Worm (Caenorhabditis elegans) whole organism, mixed stage, embryonic: Measurements from ENCODE around the gene F49E12.7.

Source experiments
- blmp-1 ChIP-seq: fragments of 150-350 bp; optimal IDR thresholded peaks from 2 replicates; lab custom pipeline; 2014; ENCODE audit warnings: missing biosample characterization, missing genetic modification characterization
- drap-1 ChIP-seq: fragments of 200-800 bp; sonication (Bioruptor generic); optimal IDR thresholded peaks from 3 replicates; lab custom pipeline; 2018; ENCODE audit warnings: mild to moderate bottlenecking, missing genetic modification characterization, missing compliant biosample characterization
- ham-2 ChIP-seq: fragments of 200-800 bp; sonication (Bioruptor generic); optimal IDR thresholded peaks from 2 replicates; lab custom pipeline; 2018; ENCODE audit warnings: mild to moderate bottlenecking, missing genetic modification characterization, missing compliant biosample characterization
- lin-13 ChIP-seq: fragments of 150-350 bp; optimal IDR thresholded peaks from 2 replicates; lab custom pipeline; 2014; ENCODE audit warnings: missing biosample characterization, missing genetic modification characterization
- lin-32 ChIP-seq: fragments of 200-800 bp; sonication (Bioruptor generic); optimal IDR thresholded peaks from 2 replicates; lab custom pipeline; 2018; ENCODE audit warnings: mild to moderate bottlenecking, missing genetic modification characterization, missing compliant biosample characterization
- mep-1 ChIP-seq: fragments of 150-350 bp; optimal IDR thresholded peaks from 2 replicates; lab custom pipeline; 2017; ENCODE audit warnings: missing biosample characterization, missing genetic modification reagents, missing genetic modification characterization, inconsistent platforms
- nhr-12 ChIP-seq: fragments of 150-350 bp; optimal IDR thresholded peaks from 2 replicates; lab custom pipeline; 2014; ENCODE audit warnings: missing biosample characterization, missing genetic modification characterization
- nhr-28 ChIP-seq: fragments of 150-350 bp; optimal IDR thresholded peaks from 2 replicates; lab custom pipeline; 2014; ENCODE audit warnings: missing biosample characterization, missing genetic modification characterization
- nhr-76 ChIP-seq: sonication (generic microtip); optimal IDR thresholded peaks from 2 replicates; lab custom pipeline; 2017; ENCODE audit warnings: missing biosample characterization, missing genetic modification characterization
- sem-2 ChIP-seq: fragments of 200-800 bp; sonication (Bioruptor generic); optimal IDR thresholded peaks from 2 replicates; lab custom pipeline; 2018; ENCODE audit warnings: mild to moderate bottlenecking, missing genetic modification characterization, missing compliant biosample characterization
- snpc-4 ChIP-seq: fragments of 150-350 bp; optimal IDR thresholded peaks from 2 replicates; lab custom pipeline; 2014; ENCODE audit warnings: missing biosample characterization, missing genetic modification characterization
- unc-120 ChIP-seq: sonication (generic microtip); optimal IDR thresholded peaks from 2 replicates; lab custom pipeline; 2017; ENCODE audit warnings: missing genetic modification characterization, missing compliant biosample characterization; ENCODE audit not compliant: poor library complexity, severe bottlenecking
- unc-39 ChIP-seq: fragments of 150-350 bp; optimal IDR thresholded peaks from 2 replicates; lab custom pipeline; 2014; ENCODE audit warnings: missing biosample characterization, missing genetic modification characterization
- ztf-11 ChIP-seq: fragments of 150-350 bp; optimal IDR thresholded peaks from 2 replicates; lab custom pipeline; 2014; ENCODE audit warnings: missing biosample characterization, missing genetic modification characterization

ce11 chrII:8399997-8400396 lies 4.1 kb upstream of the F49E12.7 start:
- TF ChIP-seq lin-32 (GFP tag; lab: Kevin White, UChicago) (no peak), nhr-28 (tag; lab: Kevin White, UChicago) (no peak), mep-1 (tag; lab: Kevin White, UChicago) (no peak), nhr-12 (tag; lab: Kevin White, UChicago) (no peak), sem-2 (no peak), nhr-76 (tag; lab: Kevin White, UChicago) (no peak), lin-13 (tag; lab: Kevin White, UChicago) (no peak), blmp-1 (no peak), unc-120 (no peak), unc-39 (tag; lab: Kevin White, UChicago) (no peak), drap-1 (no peak), ham-2 (no peak), snpc-4 (tag; lab: Kevin White, UChicago) (no peak), ztf-11 (tag; lab: Kevin White, UChicago) (no peak)
